Worm (Caenorhabditis elegans) whole organism, early embryonic: Measurements from ENCODE around the gene srh-40.

Source experiments
- B0310.2 ChIP-seq: sonication (generic microtip); optimal IDR thresholded peaks from 2 replicates; lab custom pipeline; 2016; ENCODE audit warnings: mild to moderate bottlenecking, missing genetic modification characterization, missing compliant biosample characterization
- F13C5.2 ChIP-seq: sonication (generic microtip); optimal IDR thresholded peaks from 2 replicates; lab custom pipeline; 2017; ENCODE audit warnings: mild to moderate bottlenecking, missing genetic modification characterization, inconsistent platforms, missing compliant biosample characterization
- aly-1 ChIP-seq: sonication (generic microtip); optimal IDR thresholded peaks from 2 replicates; lab custom pipeline; 2016; ENCODE audit warnings: missing genetic modification characterization, missing compliant biosample characterization
- ama-1 ChIP-seq: fragments of 150-350 bp; optimal IDR thresholded peaks from 2 replicates; lab custom pipeline; 2014
- ceh-13 ChIP-seq: fragments of 200-800 bp; sonication (Bioruptor generic); optimal IDR thresholded peaks from 2 replicates; lab custom pipeline; 2018; ENCODE audit warnings: mild to moderate bottlenecking, missing genetic modification characterization, missing compliant biosample characterization
- ceh-36 ChIP-seq: sonication (generic microtip); optimal IDR thresholded peaks from 2 replicates; lab custom pipeline; 2016; ENCODE audit warnings: missing genetic modification characterization, inconsistent platforms, missing compliant biosample characterization
- ets-7 ChIP-seq: sonication (generic microtip); optimal IDR thresholded peaks from 2 replicates; lab custom pipeline; 2016; ENCODE audit warnings: missing genotype, missing genetic modification characterization, missing compliant biosample characterization
- flt-1 ChIP-seq: fragments of 200-800 bp; sonication (Bioruptor generic); IDR thresholded peaks from 2 replicates; pipeline ENCODE4 v1.3.6; 2022; ENCODE audit warnings: missing genetic modification characterization, missing compliant biosample characterization
- hmbx-1 ChIP-seq: sonication (generic microtip); optimal IDR thresholded peaks from 2 replicates; lab custom pipeline; 2016; ENCODE audit warnings: mild to moderate bottlenecking, missing genetic modification characterization, missing compliant biosample characterization
- hmg-4 ChIP-seq: fragments of 200-800 bp; sonication (Bioruptor generic); optimal IDR thresholded peaks from 2 replicates; lab custom pipeline; 2018; ENCODE audit warnings: mild to moderate bottlenecking, missing genetic modification characterization, missing compliant biosample characterization
- hnd-1 ChIP-seq: sonication (generic microtip); optimal IDR thresholded peaks from 2 replicates; lab custom pipeline; 2016; ENCODE audit warnings: missing genetic modification characterization, missing compliant biosample characterization
- pes-1 ChIP-seq: fragments of 200-800 bp; sonication (Bioruptor generic); IDR thresholded peaks from 2 replicates; pipeline ENCODE4 v1.3.6; 2022; ENCODE audit warnings: missing genetic modification reagents, missing genetic modification characterization, missing compliant biosample characterization
- scrt-1 ChIP-seq: fragments of 200-800 bp; sonication (Bioruptor generic); IDR thresholded peaks from 2 replicates; pipeline ENCODE4 v1.3.6; 2022; ENCODE audit warnings: missing genetic modification characterization, missing compliant biosample characterization
- sea-1 ChIP-seq: fragments of 200-800 bp; sonication (Bioruptor generic); conservative IDR thresholded peaks from 2 replicates; pipeline ENCODE4 v1.3.6; 2022; ENCODE audit warnings: missing genetic modification characterization, missing compliant biosample characterization
- tbx-11 ChIP-seq: fragments of 200-800 bp; sonication (Bioruptor generic); IDR thresholded peaks from 2 replicates; pipeline ENCODE4 v1.3.6; 2022; ENCODE audit warnings: missing genetic modification characterization, missing compliant biosample characterization
- tbx-37 ChIP-seq: fragments of 200-800 bp; sonication (Bioruptor generic); conservative IDR thresholded peaks from 2 replicates; pipeline ENCODE4 v1.3.6; 2022; ENCODE audit warnings: missing genetic modification reagents, missing genetic modification characterization, missing compliant biosample characterization
- tra-4 ChIP-seq: sonication (generic microtip); optimal IDR thresholded peaks from 2 replicates; lab custom pipeline; 2017; ENCODE audit warnings: missing genetic modification characterization, missing compliant biosample characterization

Gene srh-40

ce11 chrIII:6607646-6608045 is 3.0 kb upstream of the srh-40 start:
- TF ChIP-seq ceh-13 (GFP tag; lab: Kevin White, UChicago) (no peak), ceh-36 (tag; lab: Kevin White, UChicago) (no peak), pes-1 (GFP tag; lab: Robert Waterston, UW) (no peak), tra-4 (tag; lab: Kevin White, UChicago) (no peak), scrt-1 (no peak), tbx-37 (no peak), ama-1 (no peak), aly-1 (tag; lab: Kevin White, UChicago) (no peak), B0310.2 (tag; lab: Kevin White, UChicago) (no peak), hnd-1 (tag; lab: Kevin White, UChicago) (no peak), hmbx-1 (tag; lab: Kevin White, UChicago) (no peak), sea-1 (no peak), flt-1 (no peak), hmg-4 (GFP tag; lab: Kevin White, UChicago) (no peak), F13C5.2 (tag; lab: Kevin White, UChicago) (no peak), ets-7 (tag; lab: Kevin White, UChicago) (no peak), tbx-11 (GFP tag; lab: Robert Waterston, UW) (no peak)

- TF ChIP-seq ceh-36 (tag; lab: Kevin White, UChicago) (no peak), flt-1 (no peak), F13C5.2 (tag; lab: Kevin White, UChicago) (no peak)
These were observed 2.4 kb upstream of the srh-40 start, which contains the start of the genes mdh-2 and F20H11.4 for ce11 chrIII:6608101-6608672. Gene mdh-2 (minus strand): TSS chrIII:6608106. Gene F20H11.4 (plus strand): TSS chrIII:6608622.

- TF ChIP-seq hmbx-1 (tag; lab: Kevin White, UChicago) (no peak), tra-4 (tag; lab: Kevin White, UChicago) (no peak), B0310.2 (tag; lab: Kevin White, UChicago) (no peak), ama-1 (no peak)
These were observed 1.7 kb downstream of the srh-40 start, which contains the start of gene ctsa-4.2 for ce11 chrIII:6612282-6612681. Gene ctsa-4.2 (plus strand): TSS chrIII:6612528.

ce11 chrIII:6615064-6615463 is 4.4 kb downstream of the srh-40 start, which contains the start of gene cmtr-2:
Gene cmtr-2 (plus strand): TSS chrIII:6615414.
- TF ChIP-seq F13C5.2 (tag; lab: Kevin White, UChicago) (peak; percentile 11), hnd-1 (tag; lab: Kevin White, UChicago) (no peak)

- TF ChIP-seq B0310.2 (tag; lab: Kevin White, UChicago) (no peak), ets-7 (tag; lab: Kevin White, UChicago) (no peak), ceh-13 (GFP tag; lab: Kevin White, UChicago) (no peak), aly-1 (tag; lab: Kevin White, UChicago) (no peak), hnd-1 (tag; lab: Kevin White, UChicago) (no peak)
These were observed 9.3 kb downstream of the srh-40 start, which contains the start of gene C13B9.2 for ce11 chrIII:6619952-6620351. Gene C13B9.2 (plus strand): TSS chrIII:6620252.

ce11 chrIII:6624872-6625271 is 14.2 kb downstream of the srh-40 start, which contains the start of gene copd-1:
Gene copd-1 (minus strand): TSS chrIII:6624972.
- TF ChIP-seq ama-1 (no peak), F13C5.2 (tag; lab: Kevin White, UChicago) (no peak), aly-1 (tag; lab: Kevin White, UChicago) (no peak), scrt-1 (no peak), tbx-37 (no peak), hmbx-1 (tag; lab: Kevin White, UChicago) (no peak), tbx-11 (GFP tag; lab: Robert Waterston, UW) (no peak), flt-1 (no peak), ceh-36 (tag; lab: Kevin White, UChicago) (no peak), hmg-4 (GFP tag; lab: Kevin White, UChicago) (no peak), ets-7 (tag; lab: Kevin White, UChicago) (no peak), pes-1 (GFP tag; lab: Robert Waterston, UW) (no peak), sea-1 (no peak), tra-4 (tag; lab: Kevin White, UChicago) (no peak), ceh-13 (GFP tag; lab: Kevin White, UChicago) (no peak)

- TF ChIP-seq scrt-1, result no peak
- TF ChIP-seq F13C5.2 (tag; lab: Kevin White, UChicago), result no peak
- no peak for TF ChIP-seq sea-1
- no peak for TF ChIP-seq aly-1 (tag; lab: Kevin White, UChicago)
- no peak for TF ChIP-seq hnd-1 (tag; lab: Kevin White, UChicago)
- no peak for TF ChIP-seq B0310.2 (tag; lab: Kevin White, UChicago)
- TF ChIP-seq ceh-13 (GFP tag; lab: Kevin White, UChicago), result no peak
- no peak for TF ChIP-seq hmbx-1 (tag; lab: Kevin White, UChicago)
- TF ChIP-seq ets-7 (tag; lab: Kevin White, UChicago), result no peak
- no peak for TF ChIP-seq pes-1 (GFP tag; lab: Robert Waterston, UW)
- TF ChIP-seq ama-1, result no peak
These were observed 14.7 kb downstream of the srh-40 start for ce11 chrIII:6625317-6625716.

ce11 chrIII:6639028-6639427 is 28.4 kb downstream of the srh-40 start:
- TF ChIP-seq hnd-1 (tag; lab: Kevin White, UChicago), result no peak
- no peak for TF ChIP-seq tbx-11 (GFP tag; lab: Robert Waterston, UW)
- TF ChIP-seq hmbx-1 (tag; lab: Kevin White, UChicago), result no peak
- no peak for TF ChIP-seq pes-1 (GFP tag; lab: Robert Waterston, UW)
- TF ChIP-seq tbx-37, result no peak
- no peak for TF ChIP-seq aly-1 (tag; lab: Kevin White, UChicago)
- TF ChIP-seq ama-1, result no peak
- no peak for TF ChIP-seq scrt-1
- no peak for TF ChIP-seq sea-1
- TF ChIP-seq hmg-4 (GFP tag; lab: Kevin White, UChicago), result no peak
- TF ChIP-seq F13C5.2 (tag; lab: Kevin White, UChicago), result no peak
- TF ChIP-seq tra-4 (tag; lab: Kevin White, UChicago), result no peak
- no peak for TF ChIP-seq ets-7 (tag; lab: Kevin White, UChicago)
- no peak for TF ChIP-seq flt-1
- no peak for TF ChIP-seq ceh-36 (tag; lab: Kevin White, UChicago)
